Worm (Caenorhabditis elegans): Measurements from ENCODE around the gene srx-118.

DNA sequence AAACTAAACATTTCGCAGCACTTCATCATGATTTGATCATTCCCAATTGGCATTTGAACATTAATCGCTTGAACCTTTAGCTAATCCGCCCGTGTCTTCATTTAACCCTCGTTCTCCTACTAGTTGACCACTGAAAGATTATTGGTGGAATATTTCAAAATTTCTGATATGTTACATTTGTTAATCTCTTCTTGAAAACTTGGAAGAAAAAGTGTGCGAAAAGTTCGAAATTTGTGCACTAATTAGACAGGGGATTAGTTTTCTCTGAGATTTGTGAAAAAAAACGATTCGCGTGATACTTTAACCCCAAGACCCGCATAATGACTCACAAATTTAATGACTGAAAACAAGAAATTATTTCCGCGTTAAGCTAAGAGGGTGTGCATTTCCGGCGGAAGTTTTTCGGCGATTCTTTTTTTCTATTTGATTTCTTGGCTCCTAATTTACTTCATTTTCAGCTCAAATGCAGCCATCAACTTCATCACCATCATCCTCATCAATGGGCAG lies 9.7 kb downstream of the srx-118 start, which contains the start of gene nimk-1:
- TF ChIP-seq pes-1 (GFP tag; IDR thresholded peaks at IDR 0.05) (no peak), ama-1 (optimal IDR thresholded peaks at IDR 0.05) (no peak), flt-1 (GFP tag; IDR thresholded peaks at IDR 0.05) (no peak), ceh-36 (tag; optimal IDR thresholded peaks at IDR 0.05) (peak; percentile 59), tra-4 (tag; optimal IDR thresholded peaks at IDR 0.05) (no peak), aly-1 (tag; optimal IDR thresholded peaks at IDR 0.05) (no peak), tbx-37 (GFP tag; conservative IDR thresholded peaks at IDR 0.05) (no peak), hmg-4 (GFP tag; optimal IDR thresholded peaks at IDR 0.05) (no peak)

Data from whole organism, early embryonic.